Fruit fly (Drosophila melanogaster) whole organism, embryonic: ENCODE results near the gene CG14195.

Experiments used
- CG11398 ChIP-seq: fragments of 200-800 bp; sonication (Bioruptor generic); optimal IDR thresholded peaks from 2 replicates; lab custom pipeline; 2016; ENCODE audit warnings: missing biosample characterization, missing genetic modification characterization
- CG11696 ChIP-seq: fragments of 200-800 bp; sonication (Bioruptor generic); IDR thresholded peaks from 2 replicates; pipeline ENCODE4 v1.3.6; 2022; ENCODE audit warnings: missing biosample characterization, missing genetic modification characterization
- CG12391 ChIP-seq: fragments of 200-800 bp; sonication (Bioruptor generic); optimal IDR thresholded peaks from 3 replicates; lab custom pipeline; 2018; ENCODE audit warnings: missing biosample characterization, mild to moderate bottlenecking, missing genetic modification characterization, moderate library complexity
- CG12659 ChIP-seq: fragments of 200-800 bp; sonication (Bioruptor generic); optimal IDR thresholded peaks from 3 replicates; lab custom pipeline; 2017; ENCODE audit warnings: mild to moderate bottlenecking, missing biosample characterization, missing genetic modification reagents, missing genetic modification characterization
- CG12769 ChIP-seq: fragments of 200-800 bp; sonication (Bioruptor generic); optimal IDR thresholded peaks from 2 replicates; lab custom pipeline; 2019; ENCODE audit warnings: missing biosample characterization, mild to moderate bottlenecking, missing genetic modification characterization, moderate library complexity
- CG13775 ChIP-seq: fragments of 200-800 bp; sonication (Bioruptor generic); optimal IDR thresholded peaks from 3 replicates; lab custom pipeline; 2017; ENCODE audit warnings: missing biosample characterization, mild to moderate bottlenecking, missing genetic modification characterization
- CG14014 ChIP-seq: fragments of 200-800 bp; sonication (Bioruptor generic); IDR thresholded peaks from 2 replicates; pipeline ENCODE4 v1.3.6; 2022; ENCODE audit warnings: missing biosample characterization, missing genetic modification characterization
- CG15269 ChIP-seq: fragments of 200-800 bp; sonication (Bioruptor generic); optimal IDR thresholded peaks from 2 replicates; lab custom pipeline; 2018; ENCODE audit warnings: missing biosample characterization, mild to moderate bottlenecking, missing genetic modification characterization, moderate library complexity
- CG17186 ChIP-seq: fragments of 200-800 bp; sonication (Bioruptor generic); optimal IDR thresholded peaks from 3 replicates; lab custom pipeline; 2017; ENCODE audit warnings: missing biosample characterization, missing genetic modification reagents, missing genetic modification characterization
- CG18011 ChIP-seq: fragments of 200-800 bp; sonication (Bioruptor generic); optimal IDR thresholded peaks from 2 replicates; lab custom pipeline; 2017; ENCODE audit warnings: missing biosample characterization, missing genetic modification characterization, mild to moderate bottlenecking, moderate library complexity, missing genotype
- CG18476 ChIP-seq: fragments of 200-800 bp; sonication (Bioruptor generic); optimal IDR thresholded peaks from 2 replicates; lab custom pipeline; 2016; ENCODE audit warnings: missing biosample characterization, mild to moderate bottlenecking, missing genetic modification characterization
- CG2116 ChIP-seq: fragments of 200-800 bp; sonication (Bioruptor generic); optimal IDR thresholded peaks from 3 replicates; lab custom pipeline; 2018; ENCODE audit warnings: missing biosample characterization, mild to moderate bottlenecking, missing genetic modification characterization
- CG2678 ChIP-seq: fragments of 200-800 bp; sonication (Bioruptor generic); optimal IDR thresholded peaks from 3 replicates; lab custom pipeline; 2019; ENCODE audit warnings: missing biosample characterization, mild to moderate bottlenecking, missing genetic modification characterization, moderate library complexity
- CG6683 ChIP-seq: fragments of 200-800 bp; sonication (Bioruptor generic); optimal IDR thresholded peaks from 2 replicates; lab custom pipeline; 2017; ENCODE audit warnings: missing biosample characterization, mild to moderate bottlenecking, missing genetic modification characterization, missing genetic modification reagents
- CG6813 ChIP-seq: fragments of 200-800 bp; sonication (Bioruptor generic); optimal IDR thresholded peaks from 2 replicates; lab custom pipeline; 2017; ENCODE audit warnings: missing biosample characterization, missing genetic modification characterization, mild to moderate bottlenecking, moderate library complexity, missing genetic modification reagents
- CG7556 ChIP-seq: fragments of 200-800 bp; sonication (Bioruptor generic); optimal IDR thresholded peaks from 2 replicates; lab custom pipeline; 2017; ENCODE audit warnings: missing biosample characterization, mild to moderate bottlenecking, missing genetic modification characterization
- CG7839 ChIP-seq: fragments of 200-800 bp; sonication (Bioruptor generic); optimal IDR thresholded peaks from 3 replicates; lab custom pipeline; 2018; ENCODE audit warnings: missing biosample characterization, mild to moderate bottlenecking, missing genetic modification characterization, moderate library complexity
- CG9817 ChIP-seq: fragments of 200-800 bp; sonication (Bioruptor generic); optimal IDR thresholded peaks from 2 replicates; lab custom pipeline; 2018; ENCODE audit warnings: missing biosample characterization, mild to moderate bottlenecking, missing genetic modification characterization, moderate library complexity
- CG9932 ChIP-seq: fragments of 200-800 bp; sonication (Bioruptor generic); IDR thresholded peaks from 2 replicates; pipeline ENCODE4 v1.3.6; 2022; ENCODE audit warnings: missing biosample characterization, missing genetic modification characterization
- Chrac-16 ChIP-seq: fragments of 200-800 bp; sonication (Bioruptor generic); optimal IDR thresholded peaks from 3 replicates; lab custom pipeline; 2016; ENCODE audit warnings: missing biosample characterization, missing genetic modification characterization
- CoRest ChIP-seq: fragments of 200-800 bp; sonication (Bioruptor generic); optimal IDR thresholded peaks from 3 replicates; lab custom pipeline; 2018; ENCODE audit warnings: missing biosample characterization, mild to moderate bottlenecking, missing genetic modification characterization, moderate library complexity
- D19B ChIP-seq: fragments of 200-800 bp; sonication (Bioruptor generic); optimal IDR thresholded peaks from 2 replicates; lab custom pipeline; 2017; ENCODE audit warnings: missing biosample characterization, mild to moderate bottlenecking, missing genetic modification characterization
- Drgx ChIP-seq: fragments of 200-800 bp; sonication (Bioruptor generic); IDR thresholded peaks from 2 replicates; pipeline ENCODE4 v1.3.6; 2022; ENCODE audit warnings: missing biosample characterization, missing genetic modification characterization
- H2.0 ChIP-seq: fragments of 200-800 bp; sonication (Bioruptor generic); IDR thresholded peaks from 2 replicates; pipeline ENCODE4 v1.3.6; 2022; ENCODE audit warnings: missing biosample characterization, missing genetic modification characterization
- Hr51 ChIP-seq, 2 experiments: fragments of 200-800 bp; sonication (Bioruptor generic); optimal IDR thresholded peaks; 2 replicates in 1 of 2; 3 replicates in 1 of 2; lab custom pipeline; 2016 to 2018; ENCODE audit warnings: missing biosample characterization in 2 of 2, missing genetic modification characterization in 2 of 2, mild to moderate bottlenecking in 1 of 2, moderate library complexity in 1 of 2
- Med ChIP-seq: fragments of 200-800 bp; sonication (Bioruptor generic); peaks from one replicate; lab custom pipeline; 2016; ENCODE audit warnings: missing biosample characterization, missing genetic modification characterization, mild to moderate bottlenecking, inconsistent platforms, moderate library complexity
- Mes4 ChIP-seq: fragments of 200-800 bp; sonication (Bioruptor generic); optimal IDR thresholded peaks from 2 replicates; lab custom pipeline; 2016; ENCODE audit warnings: missing biosample characterization, missing genetic modification characterization
- NK7.1 ChIP-seq: fragments of 200-800 bp; sonication (Bioruptor generic); optimal IDR thresholded peaks from 3 replicates; lab custom pipeline; 2016; ENCODE audit warnings: missing biosample characterization, missing genetic modification characterization
- Ptx1 ChIP-seq: fragments of 200-800 bp; sonication (Bioruptor generic); IDR thresholded peaks from 2 replicates; pipeline ENCODE4 v1.3.6; 2022; ENCODE audit warnings: missing biosample characterization, missing genetic modification characterization
- Rfx ChIP-seq: fragments of 200-800 bp; sonication (Bioruptor generic); IDR thresholded peaks from 2 replicates; pipeline ENCODE4 v1.3.6; 2022; ENCODE audit warnings: missing biosample characterization, missing genetic modification characterization
- Xbp1 ChIP-seq: fragments of 200-800 bp; sonication (Bioruptor generic); optimal IDR thresholded peaks from 3 replicates; lab custom pipeline; 2016; ENCODE audit warnings: missing biosample characterization, mild to moderate bottlenecking, missing genetic modification characterization
- al ChIP-seq: fragments of 200-800 bp; sonication (Bioruptor generic); IDR thresholded peaks from 2 replicates; pipeline ENCODE4 v1.3.6; 2022; ENCODE audit warnings: missing biosample characterization, missing genetic modification characterization
- aop ChIP-seq: fragments of 200-800 bp; sonication (Bioruptor generic); IDR thresholded peaks from 2 replicates; pipeline ENCODE4 v1.3.6; 2022; ENCODE audit warnings: missing biosample characterization, missing genetic modification characterization
- bsh ChIP-seq, 2 experiments: fragments of 200-800 bp; sonication (Bioruptor generic); optimal IDR thresholded peaks; 2 replicates each; lab custom pipeline; 2017 to 2018; ENCODE audit warnings: mild to moderate bottlenecking in 2 of 2, missing biosample characterization in 2 of 2, missing genetic modification characterization in 2 of 2, moderate library complexity in 1 of 2
- croc ChIP-seq: fragments of 200-800 bp; sonication (Bioruptor generic); conservative IDR thresholded peaks from 3 replicates; pipeline ENCODE4 v1.3.6; 2022; ENCODE audit warnings: missing biosample characterization, missing genetic modification characterization
- crp ChIP-seq, 2 experiments: fragments of 200-800 bp; sonication (Bioruptor generic); optimal IDR thresholded peaks; 2 replicates in 1 of 2; 3 replicates in 1 of 2; lab custom pipeline; 2017; ENCODE audit warnings: missing biosample characterization in 2 of 2, missing genetic modification characterization in 2 of 2, mild to moderate bottlenecking in 1 of 2, moderate library complexity in 1 of 2
- dpn ChIP-seq, 2 experiments: fragments of 200-800 bp; sonication (Bioruptor generic); optimal IDR thresholded peaks; 3 replicates each; lab custom pipeline; 2016; ENCODE audit warnings: missing biosample characterization in 2 of 2, missing genetic modification characterization in 2 of 2
- fd96Cb ChIP-seq: fragments of 200-800 bp; sonication (Bioruptor generic); optimal IDR thresholded peaks from 2 replicates; lab custom pipeline; 2018; ENCODE audit warnings: missing biosample characterization, mild to moderate bottlenecking, missing genetic modification characterization, moderate library complexity
- gem ChIP-seq: fragments of 200-800 bp; sonication (Bioruptor generic); optimal IDR thresholded peaks from 2 replicates; lab custom pipeline; 2019; ENCODE audit warnings: missing biosample characterization, mild to moderate bottlenecking, missing genetic modification characterization, moderate library complexity
- grau ChIP-seq: fragments of 200-800 bp; optimal IDR thresholded peaks from 3 replicates; lab custom pipeline; 2019; ENCODE audit warnings: missing biosample characterization, mild to moderate bottlenecking, missing genetic modification characterization, moderate library complexity
- grn ChIP-seq: fragments of 200-800 bp; sonication (Bioruptor generic); optimal IDR thresholded peaks from 3 replicates; lab custom pipeline; 2017; ENCODE audit warnings: missing biosample characterization, missing genetic modification characterization
- hkb ChIP-seq, 2 experiments: fragments of 200-800 bp in 1 of 2; fragments of >200 bp in 1 of 2; sonication (Bioruptor generic) in 1 of 2; IDR thresholded peaks in 1 of 2; optimal IDR thresholded peaks in 1 of 2; 2 replicates each; pipeline versions ENCODE4 v1.3.6 to Lab custom; 2017 to 2022; ENCODE audit warnings: missing biosample characterization in 1 of 2, missing genetic modification characterization in 1 of 2
- kah ChIP-seq: fragments of 200-800 bp; sonication (Bioruptor generic); optimal IDR thresholded peaks from 2 replicates; lab custom pipeline; 2018; ENCODE audit warnings: missing biosample characterization, mild to moderate bottlenecking, missing genetic modification characterization
- klu ChIP-seq: fragments of 200-800 bp; sonication (Bioruptor generic); IDR thresholded peaks from 2 replicates; pipeline ENCODE4 v1.3.6; 2022; ENCODE audit warnings: missing biosample characterization, missing genetic modification characterization
- nmo ChIP-seq: fragments of 200-800 bp; sonication (Bioruptor generic); optimal IDR thresholded peaks from 2 replicates; lab custom pipeline; 2018; ENCODE audit warnings: missing biosample characterization, mild to moderate bottlenecking, missing genetic modification characterization, moderate library complexity
- sim ChIP-seq: fragments of 200-800 bp; sonication (Bioruptor generic); IDR thresholded peaks from 2 replicates; pipeline ENCODE4 v1.3.6; 2022; ENCODE audit warnings: missing biosample characterization, missing genetic modification characterization
- sob ChIP-seq: fragments of 200-800 bp; sonication (Bioruptor generic); IDR thresholded peaks from 2 replicates; pipeline ENCODE4 v1.3.6; 2022; ENCODE audit warnings: missing biosample characterization, missing genetic modification characterization
- stc ChIP-seq: fragments of 200-800 bp; sonication (Bioruptor generic); IDR thresholded peaks from 2 replicates; pipeline ENCODE4 v1.3.6; 2022; ENCODE audit warnings: missing biosample characterization, missing genetic modification characterization
- tgo ChIP-seq: fragments of 200-800 bp; sonication (Bioruptor generic); IDR thresholded peaks from 3 replicates; pipeline ENCODE4 v1.3.6; 2022; ENCODE audit warnings: missing biosample characterization, missing genetic modification characterization

CG14195 gene

DNA sequence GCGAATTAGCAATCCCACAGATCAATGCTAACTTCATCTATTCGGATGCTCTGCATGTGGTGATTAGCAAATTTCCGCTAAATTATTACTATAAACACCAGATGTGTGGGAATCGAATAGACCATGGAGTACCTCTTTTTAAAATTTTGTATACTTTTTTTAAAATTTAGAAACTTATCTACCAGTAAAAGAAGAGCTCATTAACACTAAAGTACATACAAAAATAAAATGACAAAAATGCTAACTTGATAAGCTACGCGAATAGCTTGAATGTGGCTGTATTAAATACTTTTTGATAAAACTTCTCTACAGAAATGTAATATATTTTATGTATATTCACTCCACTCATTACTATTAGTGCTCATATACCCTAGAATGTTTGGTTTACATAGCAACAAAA, 37.8 kb downstream of the CG14195 start (continued):
- TF ChIP-seq Hr51 (GFP tag; optimal IDR thresholded peaks at IDR 0.05; lab: Kevin White, UChicago) (peak in 1 of 2 experiments; percentile 40), CG12659 (GFP tag; lab: Kevin White, UChicago) (peak; percentile 2), Rfx (GFP tag; lab: Robert Waterston, UW) (0 out of 2 replicates have a peak, but pooled peaks have one; percentile 13), Mes4 (no peak), croc (GFP tag; lab: Robert Waterston, UW) (no peak), aop (GFP tag; lab: Robert Waterston, UW) (no peak), D19B (GFP tag; lab: Kevin White, UChicago) (peak; percentile 76), crp (GFP tag; optimal IDR thresholded peaks at IDR 0.05; lab: Kevin White, UChicago) (no peak), CG13775 (GFP tag; lab: Kevin White, UChicago) (no peak), CG15269 (tag; lab: Kevin White, UChicago) (peak; percentile 22), sob (GFP tag; lab: Robert Waterston, UW) (no peak), CG14014 (GFP tag; lab: Robert Waterston, UW) (0 out of 2 replicates have a peak, but pooled peaks have one; percentile 17), CG7839 (tag; lab: Kevin White, UChicago) (peak; percentile 43), CoRest (tag; lab: Kevin White, UChicago) (peak; percentile 49), CG12769 (no peak), grau (tag; lab: Kevin White, UChicago) (peak; percentile 54), tgo (GFP tag; lab: Robert Waterston, UW) (no peak), CG2678 (tag; lab: Kevin White, UChicago) (peak; percentile 28), Med (GFP tag; lab: Kevin White, UChicago) (peak; percentile 59), CG11398 (GFP tag; lab: Kevin White, UChicago) (no peak), CG7556 (GFP tag; lab: Kevin White, UChicago) (peak; percentile 42), CG9932 (GFP tag; lab: Robert Waterston, UW) (peak; percentile 43; the same call in 1 of the 2 replicates), CG9817 (tag; lab: Kevin White, UChicago) (peak; percentile 4), hkb (optimal IDR thresholded peaks at IDR 0.05; lab: Kevin White, UChicago) (no peak), hkb (GFP tag; IDR thresholded peaks at IDR 0.05; lab: Robert Waterston, UW) (no peak), sim (no peak), CG2116 (GFP tag; lab: Kevin White, UChicago) (no peak), al (GFP tag; lab: Robert Waterston, UW) (0 out of 2 replicates have a peak, but pooled peaks have one; percentile 13), CG11696 (GFP tag; lab: Robert Waterston, UW) (no peak), dpn (GFP tag; optimal IDR thresholded peaks at IDR 0.05; lab: Kevin White, UChicago) (peak in 1 of 2 experiments; percentile 8), nmo (GFP tag; lab: Kevin White, UChicago) (peak; percentile 24)
- TF ChIP-seq, all 482 proteins: peak for 28

DNA sequence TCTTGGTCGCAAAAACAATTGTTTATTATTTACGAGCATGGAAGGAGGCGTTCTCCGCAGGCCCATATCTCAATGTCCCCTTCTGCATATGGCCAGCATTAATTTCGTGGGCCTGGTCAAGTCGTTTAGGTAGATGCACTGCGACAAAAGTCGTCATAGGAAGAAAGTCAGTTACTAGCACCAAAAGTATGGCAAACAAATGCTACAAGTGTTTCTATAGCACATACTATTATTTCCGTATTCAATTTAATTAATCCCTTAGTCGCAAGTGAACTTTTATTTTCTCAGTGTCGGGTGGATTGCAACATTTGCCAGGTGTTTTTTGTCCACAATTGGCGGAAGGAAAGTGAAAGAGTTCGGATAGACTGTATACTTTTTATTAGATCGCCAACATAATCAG, 38.9 kb downstream of the CG14195 start:
- TF ChIP-seq fd96Cb (tag; lab: Kevin White, UChicago), result peak; percentile 6
- no peak for TF ChIP-seq kah
- peak; percentile 33 for TF ChIP-seq Chrac-16
- no peak for TF ChIP-seq CG6683 (GFP tag; lab: Kevin White, UChicago)
- TF ChIP-seq Xbp1 (GFP tag; lab: Kevin White, UChicago), result peak; percentile 29
- no peak for TF ChIP-seq CG6813 (GFP tag; lab: Kevin White, UChicago)
- peak; percentile 61 for TF ChIP-seq Drgx (GFP tag; lab: Robert Waterston, UW)
- TF ChIP-seq CG18011 (GFP tag; lab: Kevin White, UChicago), result no peak
- peak; percentile 39; the same call in 1 of the 2 replicates for TF ChIP-seq Ptx1 (GFP tag; lab: Robert Waterston, UW)
- TF ChIP-seq H2.0 (GFP tag; lab: Robert Waterston, UW), result no peak
- TF ChIP-seq gem (tag; lab: Kevin White, UChicago), result peak; percentile 41
- peak; percentile 37; the same call in 1 of the 2 replicates for TF ChIP-seq stc (GFP tag; lab: Robert Waterston, UW)
- no peak for TF ChIP-seq klu (GFP tag; lab: Robert Waterston, UW)
- TF ChIP-seq Mes4, result peak; percentile 0
- peak; percentile 10 to 16 for TF ChIP-seq bsh (GFP tag; optimal IDR thresholded peaks at IDR 0.05; lab: Kevin White, UChicago)
- TF ChIP-seq grn (GFP tag; lab: Kevin White, UChicago), result no peak
- peak in 1 of 2 experiments; percentile 46 for TF ChIP-seq Hr51 (GFP tag; optimal IDR thresholded peaks at IDR 0.05; lab: Kevin White, UChicago)
- TF ChIP-seq CG18476 (GFP tag; lab: Kevin White, UChicago), result no peak
- TF ChIP-seq CG12391, result peak; percentile 6
- no peak for TF ChIP-seq CG17186 (GFP tag; lab: Kevin White, UChicago)
- no peak for TF ChIP-seq NK7.1 (GFP tag; lab: Kevin White, UChicago)
